Fruit fly (Drosophila melanogaster): ENCODE measurements around the gene CG7627.

DNA sequence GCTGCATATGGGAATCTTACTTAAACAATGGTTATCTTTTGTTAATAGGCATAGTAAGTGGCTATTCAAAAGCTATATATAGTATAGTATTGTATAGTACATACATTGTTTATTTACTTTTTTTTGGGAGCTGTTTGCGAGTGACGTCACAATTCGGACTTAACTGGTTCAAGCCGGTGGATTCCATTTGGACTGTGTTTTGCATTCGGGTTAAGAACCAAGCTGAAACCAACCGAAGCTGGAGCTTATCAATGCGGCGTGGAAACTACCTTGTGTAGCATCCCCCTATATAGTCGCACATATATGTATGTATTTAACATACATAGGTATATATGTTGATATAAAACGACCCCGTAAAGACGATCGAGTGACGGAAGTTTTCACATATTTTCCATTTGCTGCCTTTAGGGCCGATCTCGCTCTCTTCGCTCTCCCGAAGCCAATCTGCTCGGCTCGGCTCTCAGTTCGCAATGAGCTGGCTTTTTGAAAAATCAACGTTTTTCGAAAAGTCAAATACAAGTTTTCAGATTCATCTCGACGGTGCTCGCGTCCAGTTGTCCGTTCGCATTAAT lies 33.7 kb downstream of the CG7627 start:
- TF ChIP-seq Hnf4 (GFP tag; optimal IDR thresholded peaks at IDR 0.05), result no peak
- TF ChIP-seq psq (GFP tag; optimal IDR thresholded peaks at IDR 0.05), result no peak
- no peak for TF ChIP-seq br (GFP tag; optimal IDR thresholded peaks at IDR 0.05)
- TF ChIP-seq sage (GFP tag; optimal IDR thresholded peaks at IDR 0.05), result no peak
- TF ChIP-seq usp (GFP tag; optimal IDR thresholded peaks at IDR 0.05), result no peak
- TF ChIP-seq Dfd (GFP tag; optimal IDR thresholded peaks at IDR 0.05), result no peak
- TF ChIP-seq jim (GFP tag; optimal IDR thresholded peaks at IDR 0.05), result no peak
- TF ChIP-seq brk (GFP tag; optimal IDR thresholded peaks at IDR 0.05), result no peak
- TF ChIP-seq tai (GFP tag; optimal IDR thresholded peaks at IDR 0.05), result no peak
